Fruit fly (Drosophila melanogaster) whole organism, prepupa: Measurements from ENCODE around the gene Tet.

Source experiments
- Blimp-1 ChIP-seq: fragments of 200-800 bp; sonication (Bioruptor generic); optimal IDR thresholded peaks from 3 replicates; lab custom pipeline; 2017; ENCODE audit warnings: missing biosample characterization, missing genetic modification characterization, mild to moderate bottlenecking, moderate library complexity, missing genetic modification reagents
- CG10631 ChIP-seq: fragments of 200-800 bp; sonication (Bioruptor generic); optimal IDR thresholded peaks from 2 replicates; lab custom pipeline; 2016; ENCODE audit warnings: missing biosample characterization, missing genetic modification characterization
- CG10669 ChIP-seq: fragments of 200-800 bp; sonication (Bioruptor generic); optimal IDR thresholded peaks from 3 replicates; lab custom pipeline; 2018; ENCODE audit warnings: missing biosample characterization, mild to moderate bottlenecking, missing genetic modification characterization, moderate library complexity
- CG11294 ChIP-seq: fragments of 200-800 bp; sonication (Bioruptor generic); IDR thresholded peaks from 2 replicates; pipeline ENCODE4 v1.3.6; 2022; ENCODE audit warnings: missing biosample characterization, missing genetic modification characterization
- CG11762 ChIP-seq: fragments of 200-800 bp; sonication (Bioruptor generic); optimal IDR thresholded peaks from 3 replicates; lab custom pipeline; 2016; ENCODE audit warnings: missing biosample characterization, missing genetic modification characterization; ENCODE audit not compliant: insufficient read depth
- CG11902 ChIP-seq: fragments of 200-800 bp; sonication (Bioruptor generic); optimal IDR thresholded peaks from 3 replicates; lab custom pipeline; 2016; ENCODE audit warnings: missing biosample characterization, missing genetic modification characterization
- CG1621 ChIP-seq: fragments of 200-800 bp; sonication (Bioruptor generic); optimal IDR thresholded peaks from 3 replicates; lab custom pipeline; 2018; ENCODE audit warnings: missing biosample characterization, mild to moderate bottlenecking, missing genetic modification characterization
- CG3032 ChIP-seq: fragments of 200-800 bp; optimal IDR thresholded peaks from 2 replicates; lab custom pipeline; 2019; ENCODE audit warnings: missing biosample characterization, mild to moderate bottlenecking, missing genetic modification characterization, moderate library complexity
- CG31627 ChIP-seq: fragments of 200-800 bp; sonication (Bioruptor generic); optimal IDR thresholded peaks from 3 replicates; lab custom pipeline; 2016; ENCODE audit warnings: missing biosample characterization, missing genetic modification characterization
- CG32006 ChIP-seq: fragments of 200-800 bp; sonication (Bioruptor generic); optimal IDR thresholded peaks from 3 replicates; lab custom pipeline; 2017; ENCODE audit warnings: missing biosample characterization, mild to moderate bottlenecking, missing genetic modification characterization
- CG34406 ChIP-seq: fragments of 200-800 bp; sonication (Bioruptor generic); optimal IDR thresholded peaks from 3 replicates; lab custom pipeline; 2016; ENCODE audit warnings: missing biosample characterization, missing genetic modification characterization
- CG3919 ChIP-seq: fragments of 200-800 bp; sonication (Bioruptor generic); optimal IDR thresholded peaks from 3 replicates; lab custom pipeline; 2016; ENCODE audit warnings: missing biosample characterization, missing genetic modification characterization
- CG4318 ChIP-seq: fragments of 200-800 bp; sonication (Bioruptor generic); optimal IDR thresholded peaks from 3 replicates; lab custom pipeline; 2017; ENCODE audit warnings: missing biosample characterization, mild to moderate bottlenecking, missing genetic modification characterization
- CG6276 ChIP-seq: fragments of 200-800 bp; sonication (Bioruptor generic); optimal IDR thresholded peaks from 2 replicates; lab custom pipeline; 2017; ENCODE audit warnings: missing biosample characterization, mild to moderate bottlenecking, missing genetic modification characterization
- CG6792 ChIP-seq: fragments of 200-800 bp; sonication (Bioruptor generic); optimal IDR thresholded peaks from 3 replicates; lab custom pipeline; 2016; ENCODE audit warnings: missing biosample characterization, missing genetic modification characterization
- CG6808 ChIP-seq: fragments of 200-800 bp; sonication (Bioruptor generic); optimal IDR thresholded peaks from 3 replicates; lab custom pipeline; 2017; ENCODE audit warnings: missing biosample characterization, missing genetic modification characterization, mild to moderate bottlenecking, moderate library complexity, missing genetic modification reagents
- CG6854 ChIP-seq: fragments of 200-800 bp; sonication (Bioruptor generic); optimal IDR thresholded peaks from 2 replicates; lab custom pipeline; 2017; ENCODE audit warnings: missing biosample characterization, mild to moderate bottlenecking, missing genetic modification characterization
- CG8119 ChIP-seq: fragments of 200-800 bp; sonication (Bioruptor generic); IDR thresholded peaks from 3 replicates; pipeline ENCODE4 v1.3.6; 2022; ENCODE audit warnings: missing biosample characterization, missing genetic modification characterization
- CG8319 ChIP-seq: fragments of 200-800 bp; sonication (Bioruptor generic); optimal IDR thresholded peaks from 3 replicates; lab custom pipeline; 2016; ENCODE audit warnings: missing biosample characterization, missing genetic modification characterization
- CG8632 ChIP-seq: fragments of 200-800 bp; sonication (Bioruptor generic); optimal IDR thresholded peaks from 3 replicates; lab custom pipeline; 2016; ENCODE audit warnings: missing biosample characterization, missing genetic modification characterization
- CG9139 ChIP-seq: fragments of 200-800 bp; sonication (Bioruptor generic); optimal IDR thresholded peaks from 3 replicates; lab custom pipeline; 2017; ENCODE audit warnings: missing biosample characterization, mild to moderate bottlenecking, missing genetic modification characterization
- Eip75B ChIP-seq: fragments of 200-800 bp; sonication (Bioruptor generic); optimal IDR thresholded peaks from 3 replicates; lab custom pipeline; 2016; ENCODE audit warnings: missing biosample characterization, missing genetic modification characterization
- Eip78C ChIP-seq: fragments of 200-800 bp; sonication (Bioruptor generic); peaks from one replicate; lab custom pipeline; 2016; ENCODE audit warnings: missing biosample characterization, missing genetic modification characterization
- Eip93F ChIP-seq: fragments of 200-800 bp; sonication (Bioruptor generic); optimal IDR thresholded peaks from 2 replicates; lab custom pipeline; 2016; ENCODE audit warnings: missing biosample characterization, mild to moderate bottlenecking, missing genetic modification characterization
- Ets21C ChIP-seq: fragments of 200-800 bp; sonication (Bioruptor generic); optimal IDR thresholded peaks from 3 replicates; lab custom pipeline; 2016; ENCODE audit warnings: missing biosample characterization, missing genetic modification characterization
- Gug ChIP-seq: fragments of 200-800 bp; sonication (Bioruptor generic); IDR thresholded peaks from 2 replicates; pipeline ENCODE4 v1.3.6; 2022; ENCODE audit warnings: missing biosample characterization, missing genetic modification characterization
- Hr38 ChIP-seq: sonication (Bioruptor generic); optimal IDR thresholded peaks from 2 replicates; lab custom pipeline; 2016; ENCODE audit warnings: missing biosample characterization, missing genetic modification characterization
- Hr4 ChIP-seq: fragments of 200-800 bp; sonication (Bioruptor generic); optimal IDR thresholded peaks from 3 replicates; lab custom pipeline; 2016; ENCODE audit warnings: missing biosample characterization, missing genetic modification characterization
- Lpt ChIP-seq: fragments of 200-800 bp; sonication (Bioruptor generic); optimal IDR thresholded peaks from 3 replicates; lab custom pipeline; 2016; ENCODE audit warnings: missing biosample characterization, missing genetic modification characterization
- Met ChIP-seq: fragments of 200-800 bp; sonication (Bioruptor generic); optimal IDR thresholded peaks from 3 replicates; lab custom pipeline; 2016; ENCODE audit warnings: missing biosample characterization, missing genetic modification characterization
- OdsH ChIP-seq: fragments of 200-800 bp; sonication (Bioruptor generic); optimal IDR thresholded peaks from 3 replicates; lab custom pipeline; 2016; ENCODE audit warnings: missing biosample characterization, missing genetic modification characterization
- Sox102F ChIP-seq: fragments of 200-800 bp; sonication (Bioruptor generic); optimal IDR thresholded peaks from 2 replicates; lab custom pipeline; 2016; ENCODE audit warnings: missing biosample characterization, mild to moderate bottlenecking, missing genetic modification characterization
- Sox14 ChIP-seq: fragments of 200-800 bp; sonication (Bioruptor generic); optimal IDR thresholded peaks from 3 replicates; lab custom pipeline; 2016; ENCODE audit warnings: missing biosample characterization, missing genetic modification characterization
- Sox15 ChIP-seq: fragments of 200-800 bp; sonication (Bioruptor generic); optimal IDR thresholded peaks from 3 replicates; lab custom pipeline; 2016; ENCODE audit warnings: missing biosample characterization, missing genetic modification characterization
- achi ChIP-seq: fragments of 200-800 bp; sonication (Bioruptor generic); optimal IDR thresholded peaks from 3 replicates; lab custom pipeline; 2016; ENCODE audit warnings: missing biosample characterization, missing genetic modification characterization
- cyc ChIP-seq: fragments of 200-800 bp; sonication (Bioruptor generic); optimal IDR thresholded peaks from 3 replicates; lab custom pipeline; 2016; ENCODE audit warnings: missing biosample characterization, missing genetic modification characterization
- dac ChIP-seq: fragments of 200-800 bp; sonication (Bioruptor generic); optimal IDR thresholded peaks from 2 replicates; lab custom pipeline; 2017; ENCODE audit warnings: missing biosample characterization, mild to moderate bottlenecking, missing genetic modification characterization
- dsx ChIP-seq: fragments of 200-800 bp; optimal IDR thresholded peaks from 3 replicates; lab custom pipeline; 2019; ENCODE audit warnings: missing biosample characterization, mild to moderate bottlenecking, missing genetic modification characterization, moderate library complexity; ENCODE audit not compliant: poor library complexity, severe bottlenecking
- eg ChIP-seq: fragments of 200-800 bp; sonication (Bioruptor generic); IDR thresholded peaks from 3 replicates; pipeline ENCODE4 v1.3.6; 2022; ENCODE audit warnings: missing biosample characterization, missing genetic modification characterization
- esn ChIP-seq: fragments of 200-800 bp; sonication (Bioruptor generic); optimal IDR thresholded peaks from 2 replicates; lab custom pipeline; 2016; ENCODE audit warnings: missing biosample characterization, mild to moderate bottlenecking, missing genetic modification characterization, moderate library complexity
- fd59A ChIP-seq: fragments of 200-800 bp; sonication (Bioruptor generic); optimal IDR thresholded peaks from 2 replicates; lab custom pipeline; 2017; ENCODE audit warnings: missing biosample characterization, mild to moderate bottlenecking, missing genetic modification characterization, missing genetic modification reagents
- fd85E ChIP-seq: fragments of 200-800 bp; sonication (Bioruptor generic); optimal IDR thresholded peaks from 3 replicates; lab custom pipeline; 2016; ENCODE audit warnings: missing biosample characterization, missing genetic modification characterization
- lz ChIP-seq: fragments of 200-800 bp; sonication (Bioruptor generic); optimal IDR thresholded peaks from 3 replicates; lab custom pipeline; 2016; ENCODE audit warnings: missing biosample characterization, missing genetic modification characterization
- net ChIP-seq: fragments of 200-800 bp; sonication (Bioruptor generic); optimal IDR thresholded peaks from 3 replicates; lab custom pipeline; 2016; ENCODE audit warnings: missing biosample characterization, missing genetic modification characterization
- pdm3 ChIP-seq: fragments of 200-800 bp; sonication (Bioruptor generic); optimal IDR thresholded peaks from 3 replicates; lab custom pipeline; 2016; ENCODE audit warnings: missing biosample characterization, missing genetic modification characterization
- salr ChIP-seq, 2 experiments: fragments of 200-800 bp; sonication (Bioruptor generic); optimal IDR thresholded peaks; 3 replicates each; lab custom pipeline; 2016 to 2018; ENCODE audit warnings: missing biosample characterization in 2 of 2, missing genetic modification characterization in 2 of 2, mild to moderate bottlenecking in 1 of 2
- spab ChIP-seq: fragments of 200-800 bp; sonication (Bioruptor generic); optimal IDR thresholded peaks from 2 replicates; lab custom pipeline; 2017; ENCODE audit warnings: missing biosample characterization, mild to moderate bottlenecking, missing genetic modification characterization, missing genetic modification reagents
- vri ChIP-seq: fragments of 200-800 bp; sonication (Bioruptor generic); optimal IDR thresholded peaks from 3 replicates; lab custom pipeline; 2016; ENCODE audit warnings: missing biosample characterization, mild to moderate bottlenecking, missing genetic modification characterization

Gene Tet

dm6 chr3L:2805137-2805955, 73.6 kb downstream of the Tet start (continued):
- no peak for TF ChIP-seq Eip75B (GFP tag; lab: Kevin White, UChicago)

DNA sequence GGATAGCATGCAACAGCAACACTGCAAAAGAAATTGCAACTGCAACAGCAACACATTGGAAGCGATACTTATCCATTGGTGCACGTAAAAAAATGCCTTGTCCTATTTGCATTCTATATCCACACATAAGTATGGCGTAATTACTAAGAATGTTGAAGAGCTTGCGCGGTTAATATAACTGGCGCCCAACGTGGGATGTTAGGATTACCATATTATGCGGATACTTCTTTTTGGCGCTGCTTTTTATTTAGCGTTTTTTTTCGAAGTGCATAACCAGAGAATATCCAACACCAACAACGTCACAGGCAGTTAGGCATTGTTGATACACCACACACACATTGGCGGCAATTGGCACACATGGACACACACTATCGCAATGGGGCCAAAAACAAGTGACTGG, 76.9 kb downstream of the Tet start:
- TF ChIP-seq Sox14 (peak; percentile 68), CG34406 (GFP tag; lab: Kevin White, UChicago) (peak; percentile 30), Met (GFP tag; lab: Kevin White, UChicago) (peak; percentile 72), CG1621 (no peak), eg (GFP tag; lab: Robert Waterston, UW) (peak; percentile 90), CG8632 (GFP tag; lab: Kevin White, UChicago) (no peak), Blimp-1 (GFP tag; lab: Kevin White, UChicago) (no peak), Eip78C (peak; percentile 82), CG6792 (peak; percentile 2), achi (GFP tag; lab: Kevin White, UChicago) (peak; percentile 68), Hr38 (no peak), CG4318 (GFP tag; lab: Kevin White, UChicago) (peak; percentile 81), Eip93F (no peak), net (GFP tag; lab: Kevin White, UChicago) (peak; percentile 67), CG11294 (GFP tag; lab: Robert Waterston, UW) (peak; percentile 76), cyc (GFP tag; lab: Kevin White, UChicago) (peak; percentile 62), spab (GFP tag; lab: Kevin White, UChicago) (peak; percentile 10), CG10631 (peak; percentile 61), CG6276 (GFP tag; lab: Kevin White, UChicago) (peak; percentile 81), CG11762 (GFP tag; lab: Kevin White, UChicago) (peak; percentile 47), CG32006 (GFP tag; lab: Kevin White, UChicago) (peak; percentile 94), CG10669 (GFP tag; lab: Kevin White, UChicago) (peak; percentile 16), OdsH (GFP tag; lab: Kevin White, UChicago) (peak; percentile 70), lz (GFP tag; lab: Kevin White, UChicago) (peak; percentile 54), esn (GFP tag; lab: Kevin White, UChicago) (peak; percentile 72), Sox15 (GFP tag; lab: Kevin White, UChicago) (peak; percentile 1), CG3919 (GFP tag; lab: Kevin White, UChicago) (peak; percentile 77), Hr4 (GFP tag; lab: Kevin White, UChicago) (peak; percentile 92), dsx (GFP tag; lab: Kevin White, UChicago) (no peak), fd59A (no peak), Gug (GFP tag; lab: Robert Waterston, UW) (peak; percentile 80), Eip75B (GFP tag; lab: Kevin White, UChicago) (peak; percentile 53), CG9139 (no peak), dac (GFP tag; lab: Kevin White, UChicago) (peak; percentile 78), fd85E (GFP tag; lab: Kevin White, UChicago) (no peak), CG6808 (GFP tag; lab: Kevin White, UChicago) (peak; percentile 3), pdm3 (peak; percentile 75), CG11902 (GFP tag; lab: Kevin White, UChicago) (peak; percentile 35), CG8119 (GFP tag; lab: Robert Waterston, UW) (peak; percentile 90), vri (GFP tag; lab: Kevin White, UChicago) (peak; percentile 33), CG6854 (no peak), CG8319 (GFP tag; lab: Kevin White, UChicago) (no peak), Ets21C (peak; percentile 51), CG3032 (tag; lab: Kevin White, UChicago) (peak; percentile 21), salr (GFP tag; optimal IDR thresholded peaks at IDR 0.05; lab: Kevin White, UChicago) (peak in 1 of 2 experiments; percentile 72), Sox102F (GFP tag; lab: Kevin White, UChicago) (peak; percentile 70), Lpt (peak; percentile 80), CG31627 (GFP tag; lab: Kevin White, UChicago) (peak; percentile 62)
